Worm (Caenorhabditis elegans): ENCODE data around the gene saeg-1.

ce11 chrV:10902682-10903081, 37.2 kb upstream of the saeg-1 start, which contains the start of gene F32D8.8:
- TF ChIP-seq blmp-1 (tag; optimal IDR thresholded peaks at IDR 0.05), result no peak
- TF ChIP-seq ama-1 (optimal IDR thresholded peaks at IDR 0.05), result no peak
- no peak for TF ChIP-seq elt-2 (tag; optimal IDR thresholded peaks at IDR 0.05)
- TF ChIP-seq nhr-12 (tag; optimal IDR thresholded peaks at IDR 0.05), result no peak
- TF ChIP-seq lin-39 (tag; optimal IDR thresholded peaks at IDR 0.05), result no peak
- TF ChIP-seq grh-1 (GFP tag; IDR thresholded peaks at IDR 0.05), result no peak
- no peak for TF ChIP-seq nhr-237 (tag; optimal IDR thresholded peaks at IDR 0.05)
- TF ChIP-seq hlh-17 (GFP tag; optimal IDR thresholded peaks at IDR 0.05; ENCODE audit: borderline replicate concordance), result no peak
- no peak for TF ChIP-seq unc-62 (GFP tag; optimal IDR thresholded peaks at IDR 0.05)
- TF ChIP-seq tbx-2 (tag; optimal IDR thresholded peaks at IDR 0.05), result no peak
- TF ChIP-seq sup-37 (GFP tag; optimal IDR thresholded peaks at IDR 0.05), result no peak
- TF ChIP-seq egl-27 (tag; optimal IDR thresholded peaks at IDR 0.05), result no peak
- no peak for TF ChIP-seq aly-2 (tag; optimal IDR thresholded peaks at IDR 0.05)
